Fruit fly (Drosophila melanogaster) whole organism, embryonic: ENCODE results near the gene HipHop.
A peak's percentile ranks its signal among the peaks of the same experiment; 100 is the strongest.

Source experiments
- B-H1 ChIP-seq: fragments of 200-800 bp; sonication (Bioruptor generic); IDR thresholded peaks from 3 replicates; pipeline ENCODE4 v1.3.6; 2022; ENCODE audit warnings: missing biosample characterization, missing genetic modification characterization
- BtbVII ChIP-seq: fragments of 200-800 bp; sonication (Bioruptor generic); optimal IDR thresholded peaks from 3 replicates; lab custom pipeline; 2017; ENCODE audit warnings: missing biosample characterization, mild to moderate bottlenecking, missing genetic modification characterization
- CG10565 ChIP-seq: fragments of 200-800 bp; sonication (Bioruptor generic); optimal IDR thresholded peaks from 3 replicates; lab custom pipeline; 2016; ENCODE audit warnings: missing biosample characterization, mild to moderate bottlenecking, missing genetic modification characterization
- CG11247 ChIP-seq: fragments of 200-800 bp; sonication (Bioruptor generic); IDR thresholded peaks from 2 replicates; pipeline ENCODE4 v1.3.6; 2022; ENCODE audit warnings: missing biosample characterization, missing genetic modification characterization
- CG13287 ChIP-seq: fragments of 200-800 bp; sonication (Bioruptor generic); IDR thresholded peaks from 2 replicates; pipeline ENCODE4 v1.3.6; 2022; ENCODE audit warnings: missing biosample characterization, missing genetic modification characterization; ENCODE audit not compliant: partially characterized antibody
- CG13296 ChIP-seq: fragments of 200-800 bp; sonication (Bioruptor generic); optimal IDR thresholded peaks from 3 replicates; lab custom pipeline; 2018; ENCODE audit warnings: missing biosample characterization, mild to moderate bottlenecking, missing genetic modification characterization
- CG15479 ChIP-seq: fragments of 200-800 bp; sonication (Bioruptor generic); optimal IDR thresholded peaks from 3 replicates; lab custom pipeline; 2019; ENCODE audit warnings: missing biosample characterization, mild to moderate bottlenecking, missing genetic modification characterization, moderate library complexity
- CG2116 ChIP-seq: fragments of 200-800 bp; sonication (Bioruptor generic); optimal IDR thresholded peaks from 3 replicates; lab custom pipeline; 2018; ENCODE audit warnings: missing biosample characterization, mild to moderate bottlenecking, missing genetic modification characterization
- CG2889 ChIP-seq: fragments of 200-800 bp; sonication (Bioruptor generic); IDR thresholded peaks from 3 replicates; pipeline ENCODE4 v1.3.6; 2022; ENCODE audit warnings: missing biosample characterization, missing genetic modification characterization
- CG34376 ChIP-seq: fragments of 200-800 bp; sonication (Bioruptor generic); optimal IDR thresholded peaks from 2 replicates; lab custom pipeline; 2018; ENCODE audit warnings: missing biosample characterization, mild to moderate bottlenecking, missing genetic modification characterization
- CG4360 ChIP-seq: fragments of 200-800 bp; sonication (Bioruptor generic); IDR thresholded peaks from 2 replicates; pipeline ENCODE4 v1.3.6; 2022; ENCODE audit warnings: missing biosample characterization, missing genetic modification characterization
- CG6654 ChIP-seq: fragments of 200-800 bp; sonication (Bioruptor generic); optimal IDR thresholded peaks from 2 replicates; lab custom pipeline; 2017; ENCODE audit warnings: missing biosample characterization, mild to moderate bottlenecking, missing genetic modification characterization
- CG7745 ChIP-seq: fragments of 200-800 bp; sonication (Bioruptor generic); optimal IDR thresholded peaks from 2 replicates; lab custom pipeline; 2018; ENCODE audit warnings: missing biosample characterization, mild to moderate bottlenecking, missing genetic modification characterization, moderate library complexity
- CG7928 ChIP-seq: fragments of 200-800 bp; sonication (Bioruptor generic); optimal IDR thresholded peaks from 2 replicates; lab custom pipeline; 2017; ENCODE audit warnings: missing biosample characterization, mild to moderate bottlenecking, missing genetic modification characterization
- CG8478 ChIP-seq: fragments of >200 bp; optimal IDR thresholded peaks from 2 replicates; lab custom pipeline; 2018
- CoRest ChIP-seq: fragments of 200-800 bp; sonication (Bioruptor generic); optimal IDR thresholded peaks from 3 replicates; lab custom pipeline; 2018; ENCODE audit warnings: missing biosample characterization, mild to moderate bottlenecking, missing genetic modification characterization, moderate library complexity
- Dbx ChIP-seq: fragments of 200-800 bp; sonication (Bioruptor generic); IDR thresholded peaks from 3 replicates; pipeline ENCODE4 v1.3.6; 2022; ENCODE audit warnings: missing biosample characterization, missing genetic modification characterization
- Dll ChIP-seq: fragments of 200-800 bp; sonication (Bioruptor generic); IDR thresholded peaks from 4 replicates; pipeline ENCODE4 v1.3.6; 2022; ENCODE audit warnings: missing biosample characterization, missing genetic modification characterization; ENCODE audit not compliant: partially characterized antibody
- Elba2 ChIP-seq: fragments of 200-800 bp; sonication (Bioruptor generic); optimal IDR thresholded peaks from 3 replicates; lab custom pipeline; 2016; ENCODE audit warnings: missing biosample characterization, missing genetic modification characterization
- Jarid2 ChIP-seq: fragments of 200-800 bp; sonication (Bioruptor generic); optimal IDR thresholded peaks from 3 replicates; lab custom pipeline; 2017; ENCODE audit warnings: mild to moderate bottlenecking, missing biosample characterization, missing genetic modification reagents, missing genetic modification characterization
- Lim3 ChIP-seq: fragments of 200-800 bp; sonication (Bioruptor generic); IDR thresholded peaks from 2 replicates; pipeline ENCODE4 v1.3.6; 2022; ENCODE audit warnings: missing biosample characterization, missing genetic modification characterization
- Ravus ChIP-seq: fragments of 200-800 bp; sonication (Bioruptor generic); IDR thresholded peaks from 2 replicates; pipeline ENCODE4 v1.3.6; 2022; ENCODE audit warnings: missing biosample characterization, missing genetic modification characterization
- Sry-β ChIP-seq: fragments of 200-800 bp; sonication (Bioruptor generic); optimal IDR thresholded peaks from 2 replicates; lab custom pipeline; 2018; ENCODE audit warnings: missing biosample characterization, mild to moderate bottlenecking, missing genetic modification characterization, moderate library complexity
- Sry-δ ChIP-seq: fragments of 200-800 bp; sonication (Bioruptor generic); optimal IDR thresholded peaks from 2 replicates; lab custom pipeline; 2016; ENCODE audit warnings: missing biosample characterization, missing genetic modification characterization
- Stat92E ChIP-seq, 3 experiments: fragments of >200 bp in 2 of 3; fragments of 200-800 bp in 1 of 3; sonication (Bioruptor generic) in 1 of 3; optimal IDR thresholded peaks; 2 replicates each; lab custom pipeline; 2017 to 2019; ENCODE audit warnings: missing biosample characterization in 3 of 3, missing genetic modification characterization in 3 of 3, mild to moderate bottlenecking in 1 of 3, moderate library complexity in 1 of 3
- bab2 ChIP-seq: fragments of 200-800 bp; sonication (Bioruptor generic); optimal IDR thresholded peaks from 2 replicates; lab custom pipeline; 2016; ENCODE audit warnings: missing biosample characterization, missing genetic modification characterization
- cg ChIP-seq: fragments of 200-800 bp; sonication (Bioruptor generic); optimal IDR thresholded peaks from 3 replicates; lab custom pipeline; 2019; ENCODE audit warnings: missing biosample characterization, mild to moderate bottlenecking, missing genetic modification characterization, moderate library complexity
- dimm ChIP-seq: fragments of 200-800 bp; sonication (Bioruptor generic); IDR thresholded peaks from 2 replicates; pipeline ENCODE4 v1.3.6; 2022; ENCODE audit warnings: missing biosample characterization, missing genetic modification characterization
- dpn ChIP-seq, 2 experiments: fragments of 200-800 bp; sonication (Bioruptor generic); optimal IDR thresholded peaks; 3 replicates each; lab custom pipeline; 2016; ENCODE audit warnings: missing biosample characterization in 2 of 2, missing genetic modification characterization in 2 of 2
- exex ChIP-seq: fragments of 200-800 bp; sonication (Bioruptor generic); optimal IDR thresholded peaks from 4 replicates; lab custom pipeline; 2018; ENCODE audit warnings: missing biosample characterization, mild to moderate bottlenecking, missing genetic modification characterization, moderate library complexity
- gfzf ChIP-seq: fragments of 200-800 bp; sonication (Bioruptor generic); optimal IDR thresholded peaks from 2 replicates; lab custom pipeline; 2016; ENCODE audit warnings: missing biosample characterization, mild to moderate bottlenecking, missing genetic modification characterization, moderate library complexity
- gro ChIP-seq: fragments of 200-800 bp; sonication (Bioruptor generic); optimal IDR thresholded peaks from 2 replicates; lab custom pipeline; 2016; ENCODE audit warnings: missing biosample characterization, missing genetic modification characterization
- gsb-n ChIP-seq: fragments of 200-800 bp; sonication (Bioruptor generic); optimal IDR thresholded peaks from 3 replicates; lab custom pipeline; 2018; ENCODE audit warnings: missing biosample characterization, mild to moderate bottlenecking, missing genetic modification characterization
- insv ChIP-seq, 2 experiments: fragments of 200-800 bp; sonication (Bioruptor generic); optimal IDR thresholded peaks; 3 replicates each; lab custom pipeline; 2016 to 2018; ENCODE audit warnings: missing biosample characterization in 2 of 2, missing genetic modification characterization in 2 of 2
- jumu ChIP-seq: fragments of 200-800 bp; sonication (Bioruptor generic); optimal IDR thresholded peaks from 3 replicates; lab custom pipeline; 2016; ENCODE audit warnings: missing biosample characterization, missing genetic modification characterization
- lab ChIP-seq: fragments of 200-800 bp; sonication (Bioruptor generic); optimal IDR thresholded peaks from 3 replicates; lab custom pipeline; 2017; ENCODE audit warnings: missing biosample characterization, missing genetic modification characterization, mild to moderate bottlenecking, moderate library complexity, missing genetic modification reagents
- oc ChIP-seq: fragments of 200-800 bp; sonication (Bioruptor generic); optimal IDR thresholded peaks from 2 replicates; lab custom pipeline; 2018; ENCODE audit warnings: missing biosample characterization, mild to moderate bottlenecking, missing genetic modification characterization, moderate library complexity
- peb ChIP-seq: fragments of 200-800 bp; sonication (Bioruptor generic); IDR thresholded peaks from 2 replicates; pipeline ENCODE4 v1.3.6; 2022; ENCODE audit warnings: missing biosample characterization, missing genetic modification characterization
- pho ChIP-seq: fragments of 200-800 bp; sonication (Bioruptor generic); optimal IDR thresholded peaks from 2 replicates; lab custom pipeline; 2016; ENCODE audit warnings: missing biosample characterization, missing genetic modification characterization
- sens ChIP-seq: fragments of 200-800 bp; sonication (Bioruptor generic); peaks from one replicate; lab custom pipeline; 2016; ENCODE audit warnings: missing biosample characterization, missing genetic modification characterization
- sna ChIP-seq: fragments of 200-800 bp; sonication (Bioruptor generic); IDR thresholded peaks from 2 replicates; pipeline ENCODE4 v1.3.6; 2022; ENCODE audit warnings: missing biosample characterization, missing genetic modification characterization; ENCODE audit not compliant: partially characterized antibody
- stwl ChIP-seq: fragments of 200-800 bp; sonication (Bioruptor generic); optimal IDR thresholded peaks from 3 replicates; lab custom pipeline; 2018; ENCODE audit warnings: missing biosample characterization, mild to moderate bottlenecking, missing genetic modification characterization, moderate library complexity
- twi ChIP-seq: fragments of 200-800 bp; optimal IDR thresholded peaks from 2 replicates; lab custom pipeline; 2019; ENCODE audit warnings: missing biosample characterization, mild to moderate bottlenecking, missing genetic modification characterization, moderate library complexity
- vvl ChIP-seq: fragments of 200-800 bp; sonication (Bioruptor generic); IDR thresholded peaks from 2 replicates; pipeline ENCODE4 v1.3.6; 2022; ENCODE audit warnings: missing biosample characterization, missing genetic modification characterization
- yki ChIP-seq: fragments of >200 bp; optimal IDR thresholded peaks from 3 replicates; lab custom pipeline; 2018
- zen ChIP-seq: fragments of 200-800 bp; sonication (Bioruptor generic); optimal IDR thresholded peaks from 3 replicates; lab custom pipeline; 2018; ENCODE audit warnings: missing biosample characterization, mild to moderate bottlenecking, missing genetic modification characterization, moderate library complexity

HipHop gene

dm6 chr3L:18841269-18841668 lies 20.3 kb downstream of the HipHop start:
- TF ChIP-seq yki (lab: Kevin White, UChicago) (no peak), CG34376 (no peak), twi (peak; percentile 16), Sry-δ (no peak), pho (GFP tag; lab: Kevin White, UChicago) (no peak), Dll (0 out of 4 replicates have a peak, but pooled peaks have one; percentile 17), Elba2 (peak; percentile 67), CG7745 (no peak), Lim3 (GFP tag; lab: Robert Waterston, UW) (no peak), gsb-n (tag; lab: Kevin White, UChicago) (no peak), sna (GFP tag; lab: Robert Waterston, UW) (0 out of 2 replicates have a peak, but pooled peaks have one; percentile 15), insv (GFP tag; optimal IDR thresholded peaks at IDR 0.05; lab: Kevin White, UChicago) (peak in 1 of 2 experiments; percentile 88), gfzf (GFP tag; lab: Kevin White, UChicago) (peak; percentile 53), CG10565 (GFP tag; lab: Kevin White, UChicago) (no peak), cg (GFP tag; lab: Kevin White, UChicago) (peak; percentile 73), Sry-β (GFP tag; lab: Kevin White, UChicago) (peak; percentile 46), CG15479 (peak; percentile 46), stwl (tag; lab: Kevin White, UChicago) (peak; percentile 91), jumu (GFP tag; lab: Kevin White, UChicago) (no peak), CoRest (tag; lab: Kevin White, UChicago) (no peak), CG6654 (GFP tag; lab: Kevin White, UChicago) (no peak), CG2889 (no peak), Stat92E (GFP tag; optimal IDR thresholded peaks at IDR 0.05; lab: Kevin White, UChicago) (no peak), CG4360 (GFP tag; lab: Robert Waterston, UW) (peak; percentile 55; the same call in 1 of the 2 replicates), CG7928 (GFP tag; lab: Kevin White, UChicago) (no peak), CG2116 (GFP tag; lab: Kevin White, UChicago) (peak; percentile 92)

- TF ChIP-seq Dbx, result no peak
- TF ChIP-seq bab2 (GFP tag; lab: Kevin White, UChicago), result no peak
- no peak for TF ChIP-seq CG13287 (GFP tag; lab: Robert Waterston, UW)
- no peak for TF ChIP-seq peb
- no peak for TF ChIP-seq CG11247 (GFP tag; lab: Robert Waterston, UW)
- TF ChIP-seq, all 482 proteins: peak for 0
These were observed 21.3 kb downstream of the HipHop start for dm6 chr3L:18842236-18842635.

dm6 chr3L:18845833-18846232 lies 24.9 kb downstream of the HipHop start:
- TF ChIP-seq zen, result peak; percentile 61
- no peak for TF ChIP-seq CG7928 (GFP tag; lab: Kevin White, UChicago)
- TF ChIP-seq Ravus (GFP tag; lab: Robert Waterston, UW), result no peak
- TF ChIP-seq oc (tag; lab: Kevin White, UChicago), result no peak
- no peak for TF ChIP-seq gro (GFP tag; lab: Kevin White, UChicago)
- peak; percentile 69 for TF ChIP-seq exex (tag; lab: Kevin White, UChicago)
- TF ChIP-seq B-H1 (GFP tag; lab: Robert Waterston, UW), result no peak

dm6 chr3L:18846233-18846271 lies 25.1 kb downstream of the HipHop start, which contains the start of gene Indy:
Indy (minus strand) TSS chr3L:18846267.
- peak; percentile 27 for TF ChIP-seq CG13296 (GFP tag; lab: Kevin White, UChicago)
- peak; percentile 58 for TF ChIP-seq BtbVII (GFP tag; lab: Kevin White, UChicago)
- TF ChIP-seq sens (GFP tag; lab: Kevin White, UChicago), result no peak
- no peak for TF ChIP-seq dimm (GFP tag; lab: Robert Waterston, UW)
- TF ChIP-seq CG8478 (lab: Kevin White, UChicago), result no peak
- 0 out of 2 replicates have a peak, but pooled peaks have one; percentile 10 for TF ChIP-seq vvl
- no peak for TF ChIP-seq dpn (GFP tag; optimal IDR thresholded peaks at IDR 0.05; lab: Kevin White, UChicago)
- TF ChIP-seq lab (GFP tag; lab: Kevin White, UChicago), result peak; percentile 48
- TF ChIP-seq Jarid2, result peak; percentile 26
